Fruit fly (Drosophila melanogaster) whole organism, embryonic: ENCODE results near the gene CG32236.

Source experiments
- B-H1 ChIP-seq: fragments of 200-800 bp; sonication (Bioruptor generic); IDR thresholded peaks from 3 replicates; pipeline ENCODE4 v1.3.6; 2022; ENCODE audit warnings: missing biosample characterization, missing genetic modification characterization
- CG10267 ChIP-seq: fragments of 200-800 bp; sonication (Bioruptor generic); optimal IDR thresholded peaks from 2 replicates; lab custom pipeline; 2018; ENCODE audit warnings: missing biosample characterization, mild to moderate bottlenecking, missing genetic modification characterization, moderate library complexity
- CG10462 ChIP-seq: fragments of 200-800 bp; sonication (Bioruptor generic); optimal IDR thresholded peaks from 2 replicates; lab custom pipeline; 2016; ENCODE audit warnings: missing biosample characterization, missing genetic modification characterization
- CG10654 ChIP-seq: fragments of 200-800 bp; sonication (Bioruptor generic); optimal IDR thresholded peaks from 2 replicates; lab custom pipeline; 2016; ENCODE audit warnings: missing biosample characterization, missing genetic modification characterization
- CG10959 ChIP-seq: fragments of 200-800 bp; sonication (Bioruptor generic); IDR thresholded peaks from 2 replicates; pipeline ENCODE4 v1.3.6; 2022; ENCODE audit warnings: missing biosample characterization, missing genetic modification characterization
- CG11456 ChIP-seq: fragments of 200-800 bp; sonication (Bioruptor generic); IDR thresholded peaks from 3 replicates; pipeline ENCODE4 v1.3.6; 2022; ENCODE audit warnings: missing biosample characterization, missing genetic modification characterization
- CG14710 ChIP-seq: fragments of 200-800 bp; sonication (Bioruptor generic); optimal IDR thresholded peaks from 3 replicates; lab custom pipeline; 2019; ENCODE audit warnings: missing biosample characterization, mild to moderate bottlenecking, missing genetic modification characterization, moderate library complexity
- CG15601 ChIP-seq: fragments of 200-800 bp; sonication (Bioruptor generic); optimal IDR thresholded peaks from 3 replicates; lab custom pipeline; 2019; ENCODE audit warnings: missing biosample characterization, mild to moderate bottlenecking, missing genetic modification characterization, moderate library complexity
- CG1602 ChIP-seq: fragments of 200-800 bp; sonication (Bioruptor generic); optimal IDR thresholded peaks from 3 replicates; lab custom pipeline; 2016; ENCODE audit warnings: missing biosample characterization, missing genetic modification characterization
- CG17385 ChIP-seq: fragments of 200-800 bp; sonication (Bioruptor generic); optimal IDR thresholded peaks from 3 replicates; lab custom pipeline; 2018; ENCODE audit warnings: missing biosample characterization, mild to moderate bottlenecking, missing genetic modification characterization
- CG18619 ChIP-seq: fragments of 200-800 bp; sonication (Bioruptor generic); optimal IDR thresholded peaks from 3 replicates; lab custom pipeline; 2017; ENCODE audit warnings: missing biosample characterization, mild to moderate bottlenecking, missing genetic modification characterization
- CG2129 ChIP-seq: fragments of 200-800 bp; sonication (Bioruptor generic); IDR thresholded peaks from 2 replicates; pipeline ENCODE4 v1.3.6; 2022; ENCODE audit warnings: missing biosample characterization, missing genetic modification characterization; ENCODE audit not compliant: partially characterized antibody
- CG5953 ChIP-seq: fragments of 200-800 bp; sonication (Bioruptor generic); IDR thresholded peaks from 2 replicates; pipeline ENCODE4 v1.3.6; 2022; ENCODE audit warnings: missing biosample characterization, missing genetic modification characterization
- CG7556 ChIP-seq: fragments of 200-800 bp; sonication (Bioruptor generic); optimal IDR thresholded peaks from 2 replicates; lab custom pipeline; 2017; ENCODE audit warnings: missing biosample characterization, mild to moderate bottlenecking, missing genetic modification characterization
- CG8290 ChIP-seq, 3 experiments: fragments of 200-800 bp; sonication (Bioruptor generic); optimal IDR thresholded peaks; 2 replicates each; lab custom pipeline; 2016 to 2019; ENCODE audit warnings: missing biosample characterization in 3 of 3, missing genetic modification characterization in 3 of 3, mild to moderate bottlenecking in 2 of 3, moderate library complexity in 1 of 3
- CG8388 ChIP-seq: fragments of 200-800 bp; sonication (Bioruptor generic); optimal IDR thresholded peaks from 2 replicates; lab custom pipeline; 2019; ENCODE audit warnings: missing biosample characterization, mild to moderate bottlenecking, missing genetic modification characterization, moderate library complexity
- Dref ChIP-seq: fragments of 200-800 bp; sonication (Bioruptor generic); IDR thresholded peaks from 2 replicates; pipeline ENCODE4 v1.3.6; 2022; ENCODE audit warnings: missing biosample characterization, missing genetic modification characterization
- E2f1 ChIP-seq: fragments of 200-800 bp; sonication (Bioruptor generic); IDR thresholded peaks from 2 replicates; pipeline ENCODE4 v1.3.6; 2022; ENCODE audit warnings: missing biosample characterization, missing genetic modification characterization
- ERR ChIP-seq: fragments of 200-800 bp; sonication (Bioruptor generic); optimal IDR thresholded peaks from 2 replicates; lab custom pipeline; 2016; ENCODE audit warnings: missing biosample characterization, missing genetic modification characterization
- Eip74EF ChIP-seq, 2 experiments: fragments of 200-800 bp in 1 of 2; fragments of >200 bp in 1 of 2; sonication (Bioruptor generic) in 1 of 2; optimal IDR thresholded peaks; 2 replicates each; lab custom pipeline; 2017 to 2019; ENCODE audit warnings: missing biosample characterization in 2 of 2, missing genetic modification characterization in 2 of 2, mild to moderate bottlenecking in 1 of 2, moderate library complexity in 1 of 2
- HLH4C ChIP-seq: fragments of 200-800 bp; sonication (Bioruptor generic); IDR thresholded peaks from 3 replicates; pipeline ENCODE4 v1.3.6; 2022; ENCODE audit warnings: missing biosample characterization, missing genetic modification characterization; ENCODE audit not compliant: partially characterized antibody
- HmgD ChIP-seq: fragments of 200-800 bp; sonication (Bioruptor generic); optimal IDR thresholded peaks from 3 replicates; lab custom pipeline; 2016; ENCODE audit warnings: missing biosample characterization, missing genetic modification characterization
- Hr39 ChIP-seq: fragments of >200 bp; optimal IDR thresholded peaks from 2 replicates; lab custom pipeline; 2017
- Ptx1 ChIP-seq: fragments of 200-800 bp; sonication (Bioruptor generic); IDR thresholded peaks from 2 replicates; pipeline ENCODE4 v1.3.6; 2022; ENCODE audit warnings: missing biosample characterization, missing genetic modification characterization
- Ssrp ChIP-seq: fragments of 200-800 bp; sonication (Bioruptor generic); optimal IDR thresholded peaks from 2 replicates; lab custom pipeline; 2018; ENCODE audit warnings: missing biosample characterization, mild to moderate bottlenecking, missing genetic modification characterization, moderate library complexity
- Vsx1 ChIP-seq: fragments of 200-800 bp; sonication (Bioruptor generic); optimal IDR thresholded peaks from 2 replicates; lab custom pipeline; 2017; ENCODE audit warnings: missing biosample characterization, mild to moderate bottlenecking, missing genetic modification characterization, missing genetic modification reagents
- Xrp1 ChIP-seq: fragments of 200-800 bp; sonication (Bioruptor generic); IDR thresholded peaks from 2 replicates; pipeline ENCODE4 v1.3.6; 2022; ENCODE audit warnings: missing biosample characterization, missing genetic modification characterization
- ap ChIP-seq: fragments of 200-800 bp; sonication (Bioruptor generic); IDR thresholded peaks from 2 replicates; pipeline ENCODE4 v1.3.6; 2022; ENCODE audit warnings: missing biosample characterization, missing genetic modification characterization
- ase ChIP-seq: fragments of 200-800 bp; sonication (Bioruptor generic); IDR thresholded peaks from 3 replicates; pipeline ENCODE4 v1.3.6; 2022; ENCODE audit warnings: missing biosample characterization, missing genetic modification characterization
- bsh ChIP-seq, 2 experiments: fragments of 200-800 bp; sonication (Bioruptor generic); optimal IDR thresholded peaks; 2 replicates each; lab custom pipeline; 2017 to 2018; ENCODE audit warnings: mild to moderate bottlenecking in 2 of 2, missing biosample characterization in 2 of 2, missing genetic modification characterization in 2 of 2, moderate library complexity in 1 of 2
- cas ChIP-seq: fragments of 200-800 bp; sonication (Bioruptor generic); IDR thresholded peaks from 2 replicates; pipeline ENCODE4 v1.3.6; 2022; ENCODE audit warnings: missing biosample characterization, missing genetic modification characterization
- corto ChIP-seq: fragments of 200-800 bp; sonication (Bioruptor generic); optimal IDR thresholded peaks from 2 replicates; lab custom pipeline; 2016; ENCODE audit warnings: missing biosample characterization, mild to moderate bottlenecking, missing genetic modification characterization, moderate library complexity
- dysf ChIP-seq: fragments of 200-800 bp; sonication (Bioruptor generic); IDR thresholded peaks from 3 replicates; pipeline ENCODE4 v1.3.6; 2022; ENCODE audit warnings: missing biosample characterization, missing genetic modification characterization
- esg ChIP-seq: fragments of 200-800 bp; sonication (Bioruptor generic); conservative IDR thresholded peaks from 2 replicates; pipeline ENCODE4 v1.3.6; 2022; ENCODE audit warnings: missing biosample characterization, missing genetic modification characterization
- ftz-f1 ChIP-seq: fragments of 200-800 bp; sonication (Bioruptor generic); optimal IDR thresholded peaks from 2 replicates; lab custom pipeline; 2016; ENCODE audit warnings: missing biosample characterization, missing genetic modification characterization
- gce ChIP-seq: fragments of 200-800 bp; sonication (Bioruptor generic); IDR thresholded peaks from 3 replicates; pipeline ENCODE4 v1.3.6; 2022; ENCODE audit warnings: missing biosample characterization, missing genetic modification characterization
- inv ChIP-seq: fragments of 200-800 bp; sonication (Bioruptor generic); IDR thresholded peaks from 2 replicates; pipeline ENCODE4 v1.3.6; 2022; ENCODE audit warnings: missing biosample characterization, missing genetic modification characterization; ENCODE audit not compliant: partially characterized antibody
- lmd ChIP-seq: fragments of 200-800 bp; sonication (Bioruptor generic); IDR thresholded peaks from 2 replicates; pipeline ENCODE4 v1.3.6; 2022; ENCODE audit warnings: missing biosample characterization, missing genetic modification characterization
- org-1 ChIP-seq: fragments of 200-800 bp; sonication (Bioruptor generic); optimal IDR thresholded peaks from 2 replicates; lab custom pipeline; 2017; ENCODE audit warnings: missing biosample characterization, missing genetic modification characterization
- pan ChIP-seq, 4 experiments: fragments of >200 bp in 3 of 4; fragments of 200-800 bp in 1 of 4; sonication (Bioruptor generic) in 1 of 4; optimal IDR thresholded peaks in 3 of 4; IDR thresholded peaks in 1 of 4; 2 replicates each; pipeline versions ENCODE4 v1.3.6 to Lab custom; 2017 to 2022; ENCODE audit warnings: missing biosample characterization in 2 of 4, missing genetic modification characterization in 2 of 4, mixed read lengths in 1 of 4
- pnt ChIP-seq: fragments of 200-800 bp; sonication (Bioruptor generic); optimal IDR thresholded peaks from 3 replicates; lab custom pipeline; 2016; ENCODE audit warnings: missing biosample characterization, missing genetic modification characterization
- repo ChIP-seq: fragments of 200-800 bp; sonication (Bioruptor generic); optimal IDR thresholded peaks from 2 replicates; lab custom pipeline; 2016; ENCODE audit warnings: missing biosample characterization, missing genetic modification characterization
- sens ChIP-seq: fragments of 200-800 bp; sonication (Bioruptor generic); peaks from one replicate; lab custom pipeline; 2016; ENCODE audit warnings: missing biosample characterization, missing genetic modification characterization
- sisA ChIP-seq: fragments of 200-800 bp; sonication (Bioruptor generic); IDR thresholded peaks from 2 replicates; pipeline ENCODE4 v1.3.6; 2022; ENCODE audit warnings: missing biosample characterization, missing genetic modification characterization
- slou ChIP-seq: fragments of 200-800 bp; sonication (Bioruptor generic); optimal IDR thresholded peaks from 3 replicates; lab custom pipeline; 2016; ENCODE audit warnings: missing biosample characterization, missing genetic modification characterization
- slp2 ChIP-seq: fragments of 200-800 bp; sonication (Bioruptor generic); optimal IDR thresholded peaks from 2 replicates; lab custom pipeline; 2016; ENCODE audit warnings: missing biosample characterization, missing genetic modification characterization
- stc ChIP-seq: fragments of 200-800 bp; sonication (Bioruptor generic); IDR thresholded peaks from 2 replicates; pipeline ENCODE4 v1.3.6; 2022; ENCODE audit warnings: missing biosample characterization, missing genetic modification characterization
- tna ChIP-seq: fragments of 200-800 bp; sonication (Bioruptor generic); IDR thresholded peaks from 2 replicates; pipeline ENCODE4 v1.3.6; 2022; ENCODE audit warnings: missing biosample characterization, missing genetic modification characterization; ENCODE audit not compliant: partially characterized antibody
- unc-4 ChIP-seq: fragments of 200-800 bp; sonication (Bioruptor generic); IDR thresholded peaks from 2 replicates; pipeline ENCODE4 v1.3.6; 2022; ENCODE audit warnings: missing biosample characterization, missing genetic modification characterization; ENCODE audit not compliant: partially characterized antibody
- vvl ChIP-seq: fragments of 200-800 bp; sonication (Bioruptor generic); IDR thresholded peaks from 2 replicates; pipeline ENCODE4 v1.3.6; 2022; ENCODE audit warnings: missing biosample characterization, missing genetic modification characterization
- zfh1 ChIP-seq: fragments of 200-800 bp; sonication (Bioruptor generic); IDR thresholded peaks from 3 replicates; pipeline ENCODE4 v1.3.6; 2022; ENCODE audit warnings: missing biosample characterization, missing genetic modification characterization

Gene CG32236

DNA sequence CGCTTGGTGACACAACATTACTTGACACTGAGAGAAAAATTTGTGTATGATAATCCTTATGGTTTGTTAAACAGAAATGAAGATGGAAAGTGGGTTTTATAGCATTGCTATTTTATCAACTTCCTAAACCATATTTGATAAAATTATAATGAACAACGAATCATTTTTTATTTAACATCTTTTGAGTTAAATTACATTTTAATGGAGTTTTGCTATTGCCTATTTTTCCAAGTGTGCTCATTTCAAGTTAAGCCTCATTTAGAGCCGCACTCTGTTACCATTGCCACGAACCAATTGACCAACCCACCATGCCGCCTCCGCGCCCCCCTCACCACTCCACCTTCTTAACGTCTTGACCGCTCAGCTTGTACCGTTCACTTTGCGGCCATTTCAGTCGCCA lies 32.9 kb upstream of the CG32236 start (continued):
- peak; percentile 67 for TF ChIP-seq Ptx1 (GFP tag; lab: Robert Waterston, UW)
- no peak for TF ChIP-seq pnt (GFP tag; lab: Kevin White, UChicago)
- no peak for TF ChIP-seq CG1602 (GFP tag; lab: Kevin White, UChicago)
- peak; percentile 25; the same call in 1 of the 2 replicates for TF ChIP-seq sisA (GFP tag; lab: Robert Waterston, UW)
- no peak for TF ChIP-seq Dref (GFP tag; lab: Robert Waterston, UW)
- TF ChIP-seq CG5953 = no peak
- 0 out of 2 replicates have a peak, but pooled peaks have one; percentile 29 for TF ChIP-seq E2f1 (GFP tag; lab: Robert Waterston, UW)
- 0 out of 3 replicates have a peak, but pooled peaks have one; percentile 10 for TF ChIP-seq B-H1 (GFP tag; lab: Robert Waterston, UW)
- TF ChIP-seq CG18619 (GFP tag; lab: Kevin White, UChicago) = no peak
- TF ChIP-seq ERR (GFP tag; lab: Kevin White, UChicago) = no peak
- TF ChIP-seq tna (GFP tag; lab: Robert Waterston, UW) = no peak
- no peak for TF ChIP-seq ap (GFP tag; lab: Robert Waterston, UW)
- TF ChIP-seq ftz-f1 = no peak
- TF ChIP-seq zfh1 (GFP tag; lab: Robert Waterston, UW) = 0 out of 3 replicates have a peak, but pooled peaks have one; percentile 11
- no peak for TF ChIP-seq inv (GFP tag; lab: Robert Waterston, UW)
- no peak for TF ChIP-seq CG7556 (GFP tag; lab: Kevin White, UChicago)
- no peak for TF ChIP-seq esg (GFP tag; lab: Robert Waterston, UW)
- no peak for TF ChIP-seq slp2
- no peak for TF ChIP-seq CG14710 (tag; lab: Kevin White, UChicago)
- peak; percentile 60 for TF ChIP-seq stc
- TF ChIP-seq bsh (GFP tag; optimal IDR thresholded peaks at IDR 0.05; lab: Kevin White, UChicago) = no peak
- TF ChIP-seq vvl (GFP tag; lab: Robert Waterston, UW) = peak; percentile 68
- no peak for TF ChIP-seq CG8388
- TF ChIP-seq CG15601 (tag; lab: Kevin White, UChicago) = no peak
- TF ChIP-seq CG8290 (GFP tag; optimal IDR thresholded peaks at IDR 0.05; lab: Kevin White, UChicago) = no peak
- TF ChIP-seq CG8290 (tag; optimal IDR thresholded peaks at IDR 0.05; lab: Kevin White, UChicago) = no peak
- TF ChIP-seq CG10959 (GFP tag; lab: Robert Waterston, UW) = no peak
- TF ChIP-seq ase (GFP tag; lab: Robert Waterston, UW) = no peak
- no peak for TF ChIP-seq slou (GFP tag; lab: Kevin White, UChicago)
- no peak for TF ChIP-seq CG2129
- TF ChIP-seq lmd (GFP tag; lab: Robert Waterston, UW) = peak; percentile 33
- peak; percentile 35; the same call in 1 of the 2 replicates for TF ChIP-seq Xrp1
- no peak for TF ChIP-seq Vsx1 (GFP tag; lab: Kevin White, UChicago)
- TF ChIP-seq corto (GFP tag; lab: Kevin White, UChicago) = no peak
- TF ChIP-seq CG10267 (tag; lab: Kevin White, UChicago) = no peak
- TF ChIP-seq dysf (GFP tag; lab: Robert Waterston, UW) = peak; percentile 44; the same call in 1 of the 3 replicates
- no peak for TF ChIP-seq HmgD
- no peak for TF ChIP-seq HLH4C (GFP tag; lab: Robert Waterston, UW)
- TF ChIP-seq CG10462 (GFP tag; lab: Kevin White, UChicago) = no peak
- TF ChIP-seq CG11456 (GFP tag; lab: Robert Waterston, UW) = no peak
- no peak for TF ChIP-seq cas
- no peak for TF ChIP-seq org-1
- no peak for TF ChIP-seq Hr39
- TF ChIP-seq pan (optimal IDR thresholded peaks at IDR 0.05; lab: Kevin White, UChicago) = no peak
- TF ChIP-seq pan (GFP tag; optimal IDR thresholded peaks at IDR 0.05 in 1 of 2, IDR thresholded peaks at IDR 0.05 in 1 of 2) = peak in 1 of 2 experiments; percentile 51
- no peak for TF ChIP-seq Ssrp
- no peak for TF ChIP-seq repo
- no peak for TF ChIP-seq CG10654 (GFP tag; lab: Kevin White, UChicago)
- TF ChIP-seq Eip74EF (GFP tag; optimal IDR thresholded peaks at IDR 0.05; lab: Kevin White, UChicago) = no peak
- no peak for TF ChIP-seq CG17385 (GFP tag; lab: Kevin White, UChicago)
- peak; percentile 57 for TF ChIP-seq sens (GFP tag; lab: Kevin White, UChicago)
- TF ChIP-seq gce = no peak
- TF ChIP-seq unc-4 (GFP tag; lab: Robert Waterston, UW) = no peak
